Fruit fly (Drosophila melanogaster) whole organism: ENCODE data around the gene CG12713.

Experiments
- Dll ChIP-seq: fragments of >200 bp; optimal IDR thresholded peaks from 2 replicates; lab custom pipeline; 2017
- pan ChIP-seq: fragments of >200 bp; optimal IDR thresholded peaks from 2 replicates; lab custom pipeline; 2017
- usp ChIP-seq: fragments of >200 bp; optimal IDR thresholded peaks from 2 replicates; lab custom pipeline; 2017; ENCODE audit warnings: missing biosample characterization, missing genetic modification characterization, mixed read lengths

- TF ChIP-seq Dll (lab: Kevin White, UChicago), result no peak
- no peak for TF ChIP-seq usp (GFP tag; lab: Kevin White, UChicago)
- TF ChIP-seq pan (lab: Kevin White, UChicago), result no peak
Measured at dm6 chr3L:15832146-15832545, at the start of gene CG12713.
